Worm (Caenorhabditis elegans): ENCODE measurements around the gene B0001.5.
"Not testable (repeated sequence)": the region's sequence is repeated elsewhere in the genome, so short reads cannot be mapped to it uniquely, and the experiment has no call there.

B0001.5 gene

DNA sequence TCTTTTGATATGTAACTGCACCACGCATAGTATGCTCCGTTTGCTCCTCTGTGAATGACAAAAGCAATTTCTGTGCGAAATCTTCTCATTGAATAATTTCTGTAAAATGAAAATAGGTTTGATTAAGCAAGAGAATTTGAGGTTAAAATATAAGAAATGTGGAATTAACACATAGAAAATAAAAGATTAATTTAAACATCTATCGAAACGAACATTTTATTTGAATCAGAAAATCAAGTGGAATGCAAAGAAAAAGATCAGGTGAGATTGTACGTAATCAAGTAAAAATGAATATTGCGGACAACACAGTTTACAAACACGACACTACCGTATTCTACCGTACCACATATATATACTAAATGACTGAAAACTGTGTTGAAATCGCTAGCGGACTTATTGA lies 2.2 kb downstream of the B0001.5 start, which contains the start of gene B0001.8:
Gene B0001.8 (minus strand): TSS at position 101 of the 400 bp plus-strand sequence.
- TF ChIP-seq C38D4.7 (GFP tag; optimal IDR thresholded peaks at IDR 0.05) (no peak), syd-9 (tag; optimal IDR thresholded peaks at IDR 0.05) (no peak)

DNA sequence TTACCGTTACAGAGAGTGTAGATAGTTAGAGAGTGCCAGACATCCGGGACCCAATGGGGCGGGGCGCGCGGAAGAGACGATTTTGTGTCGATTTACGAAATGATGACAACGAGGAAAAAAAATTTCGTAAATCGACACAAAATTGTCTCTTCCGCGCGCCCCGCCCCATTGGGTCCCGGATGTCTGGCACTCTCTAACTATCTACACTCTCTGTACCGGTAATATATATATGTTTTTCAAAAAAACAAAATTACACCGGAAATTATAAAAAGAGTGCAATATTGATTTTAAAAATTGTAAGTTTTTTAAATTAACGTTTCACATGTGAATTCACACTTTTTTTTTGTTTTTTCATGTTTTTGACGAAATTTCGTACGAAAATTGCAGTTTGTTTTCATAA lies 5.0 kb downstream of the B0001.5 start, which contains the start of gene B0001.4:
Gene B0001.4 (minus strand): TSS at position 101 of the 400 bp plus-strand sequence.
- TF ChIP-seq sox-4, ceh-18, ceh-22 (tag; optimal IDR thresholded peaks at IDR 0.05): not testable (repeated sequence)

DNA sequence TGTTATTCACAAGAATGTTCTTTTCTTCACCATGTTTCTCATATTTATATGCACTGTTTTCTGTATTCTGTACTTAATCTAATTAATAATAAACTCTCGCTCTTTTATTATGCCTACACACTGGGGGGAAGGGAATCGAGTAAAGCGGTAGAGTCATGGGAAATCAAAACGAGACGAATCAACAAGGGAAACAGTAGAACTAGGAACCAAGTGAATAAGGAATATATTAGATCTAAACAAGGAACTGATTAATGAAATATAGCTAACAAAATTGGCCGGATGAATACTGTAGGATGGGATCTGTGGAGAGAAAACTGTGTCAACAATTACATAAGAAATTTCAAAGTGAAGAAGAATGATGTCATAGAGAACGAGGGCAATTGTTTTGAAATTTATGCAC lies 8.1 kb downstream of the B0001.5 start:
- TF ChIP-seq ceh-22 (tag; optimal IDR thresholded peaks at IDR 0.05), result no peak
- TF ChIP-seq hlh-30 (tag; optimal IDR thresholded peaks at IDR 0.05; ENCODE audit: insufficient read depth), result no peak
- no peak for TF ChIP-seq ama-1 (optimal IDR thresholded peaks at IDR 0.05)
- no peak for TF ChIP-seq ceh-48 (tag; optimal IDR thresholded peaks at IDR 0.05)
- no peak for TF ChIP-seq fax-1 (tag; optimal IDR thresholded peaks at IDR 0.05)
- no peak for TF ChIP-seq hlh-13 (GFP tag; optimal IDR thresholded peaks at IDR 0.05)
- no peak for TF ChIP-seq hlh-6 (tag; optimal IDR thresholded peaks at IDR 0.05)
- TF ChIP-seq unc-55 (GFP tag; optimal IDR thresholded peaks at IDR 0.05), result no peak
- no peak for TF ChIP-seq fkh-10 (GFP tag; optimal IDR thresholded peaks at IDR 0.05)
- no peak for TF ChIP-seq gmeb-2 (tag; optimal IDR thresholded peaks at IDR 0.05)
- TF ChIP-seq dve-1 (tag; optimal IDR thresholded peaks at IDR 0.05), result no peak
- TF ChIP-seq unc-42 (tag; optimal IDR thresholded peaks at IDR 0.05), result no peak
- TF ChIP-seq pag-3 (tag; optimal IDR thresholded peaks at IDR 0.05; ENCODE audit: borderline replicate concordance), result no peak
- no peak for TF ChIP-seq madf-2 (tag; optimal IDR thresholded peaks at IDR 0.05)

DNA sequence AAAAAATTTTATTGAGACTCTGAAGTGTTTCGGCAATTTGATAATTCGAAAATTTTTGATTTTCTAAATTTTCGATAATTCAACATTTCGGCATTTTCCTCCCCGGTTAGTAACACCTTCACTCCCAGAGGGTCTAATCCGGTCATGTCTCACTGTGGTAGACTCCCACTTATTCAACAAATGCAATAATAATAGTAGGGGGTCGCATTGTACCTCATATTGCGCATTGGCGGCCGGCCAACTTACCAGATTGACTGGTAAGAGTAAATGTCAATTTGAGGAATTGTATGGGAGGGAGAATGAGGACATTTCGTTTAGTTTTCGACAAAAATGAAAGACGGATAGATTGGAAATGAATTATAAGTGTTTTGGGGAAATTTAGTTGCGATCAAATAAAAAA lies 9.4 kb downstream of the B0001.5 start:
- TF ChIP-seq ceh-45 (GFP tag; IDR thresholded peaks at IDR 0.05), result no peak
- no peak for TF ChIP-seq elt-2 (tag; optimal IDR thresholded peaks at IDR 0.05)
- TF ChIP-seq lim-6 (tag; optimal IDR thresholded peaks at IDR 0.05), result no peak
- TF ChIP-seq hlh-6 (tag; optimal IDR thresholded peaks at IDR 0.05), result no peak
- no peak for TF ChIP-seq ref-2 (tag; optimal IDR thresholded peaks at IDR 0.05)
- TF ChIP-seq unc-86 (tag; optimal IDR thresholded peaks at IDR 0.05), result no peak
- no peak for TF ChIP-seq dve-1 (tag; optimal IDR thresholded peaks at IDR 0.05)
- TF ChIP-seq pax-1 (tag; optimal IDR thresholded peaks at IDR 0.05), result no peak
- no peak for TF ChIP-seq lin-11 (tag; optimal IDR thresholded peaks at IDR 0.05)
- TF ChIP-seq nfya-1 (tag; optimal IDR thresholded peaks at IDR 0.05), result no peak
- no peak for TF ChIP-seq ztf-16 (tag; optimal IDR thresholded peaks at IDR 0.05)
- TF ChIP-seq ttx-3 (tag; optimal IDR thresholded peaks at IDR 0.05), result no peak
- TF ChIP-seq hlh-13 (GFP tag; optimal IDR thresholded peaks at IDR 0.05), result no peak

DNA sequence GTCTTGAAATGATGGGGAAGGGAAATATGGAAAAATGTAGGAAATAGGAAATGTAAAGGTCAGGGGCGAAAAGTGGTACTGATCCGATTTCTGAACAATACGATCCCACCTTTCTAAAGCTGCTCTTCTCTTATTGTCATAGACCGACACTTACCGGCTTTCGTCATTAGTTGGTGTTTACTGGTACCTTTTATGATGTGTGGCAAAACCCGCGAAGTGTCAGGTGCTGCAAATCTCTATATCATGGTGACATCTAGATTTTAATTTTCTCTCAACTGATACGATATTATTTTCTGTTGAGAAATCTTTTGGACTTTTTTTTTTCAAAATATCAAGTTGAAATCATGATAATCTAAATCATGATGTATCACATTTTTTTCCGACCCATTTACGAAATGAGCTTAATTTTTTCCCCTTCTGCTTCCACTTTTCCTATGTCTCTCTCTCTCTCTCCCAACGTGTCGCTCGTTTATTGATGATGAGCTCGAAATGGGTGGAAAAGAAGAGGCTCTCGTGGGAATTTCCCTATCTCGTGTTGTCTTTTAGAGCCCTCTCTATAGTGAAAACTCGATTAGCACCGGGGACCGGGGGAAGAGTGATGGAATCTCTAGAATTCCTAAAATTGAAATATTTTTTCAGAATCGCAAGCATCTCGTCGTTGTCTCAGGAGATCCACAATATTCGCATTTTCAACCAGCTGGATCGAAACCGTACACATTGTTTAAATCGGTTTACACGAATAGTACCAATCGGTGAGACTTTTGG lies 11.6 kb downstream of the B0001.5 start:
- no peak for TF ChIP-seq tbx-2 (tag; optimal IDR thresholded peaks at IDR 0.05)
- no peak for TF ChIP-seq pqm-1 (tag; optimal IDR thresholded peaks at IDR 0.05)
- TF ChIP-seq F13H6.1 (tag; optimal IDR thresholded peaks at IDR 0.05), result no peak
- TF ChIP-seq ceh-30 (tag; optimal IDR thresholded peaks at IDR 0.05), result no peak
- TF ChIP-seq lin-11 (tag; optimal IDR thresholded peaks at IDR 0.05), result no peak
- no peak for TF ChIP-seq ceh-6 (GFP tag; optimal IDR thresholded peaks at IDR 0.05)
- no peak for TF ChIP-seq ceh-2 (tag; optimal IDR thresholded peaks at IDR 0.05)
- TF ChIP-seq nhr-11 (tag; optimal IDR thresholded peaks at IDR 0.05), result no peak
- no peak for TF ChIP-seq pax-1 (tag; optimal IDR thresholded peaks at IDR 0.05)
- no peak for TF ChIP-seq ttx-3 (tag; optimal IDR thresholded peaks at IDR 0.05)
- TF ChIP-seq elt-2 (tag; optimal IDR thresholded peaks at IDR 0.05), result no peak
- no peak for TF ChIP-seq hlh-13 (GFP tag; optimal IDR thresholded peaks at IDR 0.05)
- no peak for TF ChIP-seq hlh-6 (tag; optimal IDR thresholded peaks at IDR 0.05)
